Fruit fly (Drosophila melanogaster) S2 (cell line): ENCODE data around the gene CG3281.

Experiments used
- CG8478 ChIP-seq: fragments of >200 bp; optimal IDR thresholded peaks from 2 replicates; lab custom pipeline; 2018
- CTCF ChIP-seq, 2 experiments: fragments of >200 bp; optimal IDR thresholded peaks; 2 replicates each; lab custom pipeline; 2018

- no peak for TF ChIP-seq CG8478 (lab: Kevin White, UChicago)
- TF ChIP-seq CTCF (optimal IDR thresholded peaks at IDR 0.05; lab: Kevin White, UChicago), result no peak
Measured at dm6 chr3R:11989996-11990395, 27.4 kb upstream of the CG3281 start.
